Fruit fly (Drosophila melanogaster) whole organism, embryonic: Measurements from ENCODE around the gene Cpr30B.
A peak's percentile ranks its signal among the peaks of the same experiment; 100 is the strongest.

ENCODE experiments used
- Abd-B ChIP-seq: fragments of 200-800 bp; sonication (Bioruptor generic); optimal IDR thresholded peaks from 2 replicates; lab custom pipeline; 2018; ENCODE audit warnings: missing biosample characterization, mild to moderate bottlenecking, missing genetic modification characterization, moderate library complexity
- CG10267 ChIP-seq: fragments of 200-800 bp; sonication (Bioruptor generic); optimal IDR thresholded peaks from 2 replicates; lab custom pipeline; 2018; ENCODE audit warnings: missing biosample characterization, mild to moderate bottlenecking, missing genetic modification characterization, moderate library complexity
- CG11560 ChIP-seq: fragments of 200-800 bp; sonication (Bioruptor generic); IDR thresholded peaks from 3 replicates; pipeline ENCODE4 v1.3.6; 2022; ENCODE audit warnings: missing biosample characterization, missing genetic modification characterization
- CG13123 ChIP-seq: fragments of 200-800 bp; sonication (Bioruptor generic); optimal IDR thresholded peaks from 2 replicates; lab custom pipeline; 2016; ENCODE audit warnings: missing biosample characterization, missing genetic modification characterization
- CG15269 ChIP-seq: fragments of 200-800 bp; sonication (Bioruptor generic); optimal IDR thresholded peaks from 2 replicates; lab custom pipeline; 2018; ENCODE audit warnings: missing biosample characterization, mild to moderate bottlenecking, missing genetic modification characterization, moderate library complexity
- CG17361 ChIP-seq: fragments of 200-800 bp; sonication (Bioruptor generic); IDR thresholded peaks from 3 replicates; pipeline ENCODE4 v1.3.6; 2022; ENCODE audit warnings: missing biosample characterization, missing genetic modification characterization
- CG18011 ChIP-seq: fragments of 200-800 bp; sonication (Bioruptor generic); optimal IDR thresholded peaks from 2 replicates; lab custom pipeline; 2017; ENCODE audit warnings: missing biosample characterization, missing genetic modification characterization, mild to moderate bottlenecking, moderate library complexity, missing genotype
- CG1832 ChIP-seq: fragments of 200-800 bp; sonication (Bioruptor generic); optimal IDR thresholded peaks from 2 replicates; lab custom pipeline; 2017; ENCODE audit warnings: missing biosample characterization, mild to moderate bottlenecking, missing genetic modification characterization, inconsistent platforms
- CG18599 ChIP-seq: fragments of 200-800 bp; sonication (Bioruptor generic); optimal IDR thresholded peaks from 3 replicates; lab custom pipeline; 2017; ENCODE audit warnings: missing biosample characterization, missing genetic modification characterization, mild to moderate bottlenecking, moderate library complexity, missing genetic modification reagents
- CG3163 ChIP-seq: fragments of 200-800 bp; sonication (Bioruptor generic); optimal IDR thresholded peaks from 3 replicates; lab custom pipeline; 2016; ENCODE audit warnings: missing biosample characterization, missing genetic modification characterization
- CG32772 ChIP-seq: fragments of 200-800 bp; sonication (Bioruptor generic); IDR thresholded peaks from 2 replicates; pipeline ENCODE4 v1.3.6; 2022; ENCODE audit warnings: missing biosample characterization, missing genetic modification characterization
- CG33557 ChIP-seq: fragments of 200-800 bp; sonication (Bioruptor generic); optimal IDR thresholded peaks from 2 replicates; lab custom pipeline; 2019; ENCODE audit warnings: missing biosample characterization, mild to moderate bottlenecking, missing genetic modification characterization, moderate library complexity
- CG4617 ChIP-seq: fragments of 200-800 bp; sonication (Bioruptor generic); optimal IDR thresholded peaks from 3 replicates; lab custom pipeline; 2016; ENCODE audit warnings: missing biosample characterization, missing genetic modification characterization, borderline replicate concordance
- CG8290 ChIP-seq, 3 experiments: fragments of 200-800 bp; sonication (Bioruptor generic); optimal IDR thresholded peaks; 2 replicates each; lab custom pipeline; 2016 to 2019; ENCODE audit warnings: missing biosample characterization in 3 of 3, missing genetic modification characterization in 3 of 3, mild to moderate bottlenecking in 2 of 3, moderate library complexity in 1 of 3
- CG9876 ChIP-seq: fragments of 200-800 bp; sonication (Bioruptor generic); optimal IDR thresholded peaks from 2 replicates; lab custom pipeline; 2016; ENCODE audit warnings: missing biosample characterization, missing genetic modification characterization
- CHES-1-like ChIP-seq: fragments of 200-800 bp; sonication (Bioruptor generic); optimal IDR thresholded peaks from 2 replicates; lab custom pipeline; 2016; ENCODE audit warnings: missing biosample characterization, missing genetic modification characterization
- D ChIP-seq, 2 experiments: fragments of 200-800 bp in 1 of 2; fragments of >200 bp in 1 of 2; sonication (Bioruptor generic) in 1 of 2; optimal IDR thresholded peaks; 2 replicates in 1 of 2; 3 replicates in 1 of 2; lab custom pipeline; 2017; ENCODE audit warnings: mild to moderate bottlenecking in 1 of 2, missing biosample characterization in 1 of 2, missing genetic modification characterization in 1 of 2, missing genetic modification reagents in 1 of 2
- Drgx ChIP-seq: fragments of 200-800 bp; sonication (Bioruptor generic); IDR thresholded peaks from 2 replicates; pipeline ENCODE4 v1.3.6; 2022; ENCODE audit warnings: missing biosample characterization, missing genetic modification characterization
- ERR ChIP-seq: fragments of 200-800 bp; sonication (Bioruptor generic); optimal IDR thresholded peaks from 2 replicates; lab custom pipeline; 2016; ENCODE audit warnings: missing biosample characterization, missing genetic modification characterization
- HLH54F ChIP-seq: fragments of 200-800 bp; sonication (Bioruptor generic); optimal IDR thresholded peaks from 3 replicates; lab custom pipeline; 2016; ENCODE audit warnings: missing biosample characterization, missing genetic modification characterization
- HmgZ ChIP-seq: fragments of 200-800 bp; sonication (Bioruptor generic); optimal IDR thresholded peaks from 2 replicates; lab custom pipeline; 2018; ENCODE audit warnings: missing biosample characterization, mild to moderate bottlenecking, missing genetic modification characterization
- NK7.1 ChIP-seq: fragments of 200-800 bp; sonication (Bioruptor generic); optimal IDR thresholded peaks from 3 replicates; lab custom pipeline; 2016; ENCODE audit warnings: missing biosample characterization, missing genetic modification characterization
- Nf-YB ChIP-seq: fragments of 200-800 bp; sonication (Bioruptor generic); optimal IDR thresholded peaks from 3 replicates; lab custom pipeline; 2019; ENCODE audit warnings: missing biosample characterization, mild to moderate bottlenecking, missing genetic modification characterization, moderate library complexity
- Opbp ChIP-seq: fragments of 200-800 bp; sonication (Bioruptor generic); IDR thresholded peaks from 3 replicates; pipeline ENCODE4 v1.3.6; 2022; ENCODE audit warnings: missing biosample characterization, missing genetic modification characterization; ENCODE audit not compliant: partially characterized antibody
- cg ChIP-seq: fragments of 200-800 bp; sonication (Bioruptor generic); optimal IDR thresholded peaks from 3 replicates; lab custom pipeline; 2019; ENCODE audit warnings: missing biosample characterization, mild to moderate bottlenecking, missing genetic modification characterization, moderate library complexity
- ci ChIP-seq: fragments of 200-800 bp; sonication (Bioruptor generic); IDR thresholded peaks from 3 replicates; pipeline ENCODE4 v1.3.6; 2022; ENCODE audit warnings: missing biosample characterization, missing genetic modification characterization
- crp ChIP-seq, 2 experiments: fragments of 200-800 bp; sonication (Bioruptor generic); optimal IDR thresholded peaks; 2 replicates in 1 of 2; 3 replicates in 1 of 2; lab custom pipeline; 2017; ENCODE audit warnings: missing biosample characterization in 2 of 2, missing genetic modification characterization in 2 of 2, mild to moderate bottlenecking in 1 of 2, moderate library complexity in 1 of 2
- cwo ChIP-seq: fragments of 200-800 bp; sonication (Bioruptor generic); optimal IDR thresholded peaks from 3 replicates; lab custom pipeline; 2017; ENCODE audit warnings: missing biosample characterization, missing genetic modification characterization, mild to moderate bottlenecking, moderate library complexity, missing genetic modification reagents
- ems ChIP-seq: fragments of 200-800 bp; sonication (Bioruptor generic); optimal IDR thresholded peaks from 3 replicates; lab custom pipeline; 2016; ENCODE audit warnings: missing biosample characterization, missing genetic modification characterization
- en ChIP-seq: fragments of 200-800 bp; sonication (Bioruptor generic); optimal IDR thresholded peaks from 2 replicates; lab custom pipeline; 2016; ENCODE audit warnings: missing biosample characterization, missing genetic modification characterization
- ewg ChIP-seq: fragments of 200-800 bp; sonication (Bioruptor generic); optimal IDR thresholded peaks from 3 replicates; lab custom pipeline; 2017; ENCODE audit warnings: mild to moderate bottlenecking, missing biosample characterization, missing genetic modification reagents, missing genetic modification characterization
- ftz-f1 ChIP-seq: fragments of 200-800 bp; sonication (Bioruptor generic); optimal IDR thresholded peaks from 2 replicates; lab custom pipeline; 2016; ENCODE audit warnings: missing biosample characterization, missing genetic modification characterization
- gcm ChIP-seq: fragments of 200-800 bp; sonication (Bioruptor generic); optimal IDR thresholded peaks from 2 replicates; lab custom pipeline; 2019; ENCODE audit warnings: missing biosample characterization, mild to moderate bottlenecking, missing genetic modification characterization, moderate library complexity
- gt ChIP-seq: fragments of 200-800 bp; sonication (Bioruptor generic); IDR thresholded peaks from 2 replicates; pipeline ENCODE4 v1.3.6; 2022; ENCODE audit warnings: missing biosample characterization, missing genetic modification characterization
- jigr1 ChIP-seq: fragments of 200-800 bp; sonication (Bioruptor generic); IDR thresholded peaks from 3 replicates; pipeline ENCODE4 v1.3.6; 2022; ENCODE audit warnings: missing biosample characterization, missing genetic modification characterization
- nau ChIP-seq: fragments of 200-800 bp; sonication (Bioruptor generic); optimal IDR thresholded peaks from 3 replicates; lab custom pipeline; 2017; ENCODE audit warnings: missing biosample characterization, mild to moderate bottlenecking, missing genetic modification characterization, missing genetic modification reagents
- odd ChIP-seq: fragments of 200-800 bp; sonication (Bioruptor generic); optimal IDR thresholded peaks from 2 replicates; lab custom pipeline; 2017; ENCODE audit warnings: missing biosample characterization, mild to moderate bottlenecking, missing genetic modification characterization
- otp ChIP-seq: fragments of 200-800 bp; sonication (Bioruptor generic); IDR thresholded peaks from 3 replicates; pipeline ENCODE4, ENCODE4 v1.3.6; 2022; ENCODE audit warnings: missing biosample characterization, missing genetic modification characterization
- prd ChIP-seq, 3 experiments: fragments of >200 bp in 2 of 3; fragments of 200-800 bp in 1 of 3; sonication (Bioruptor generic) in 1 of 3; optimal IDR thresholded peaks in 2 of 3; IDR thresholded peaks in 1 of 3; 2 replicates in 2 of 3; 3 replicates in 1 of 3; pipeline versions ENCODE4 v1.3.6 to Lab custom; 2017 to 2022; ENCODE audit warnings: missing biosample characterization in 1 of 3, missing genetic modification characterization in 1 of 3
- so ChIP-seq: fragments of 200-800 bp; sonication (Bioruptor generic); IDR thresholded peaks from 3 replicates; pipeline ENCODE4 v1.3.6; 2022; ENCODE audit warnings: missing biosample characterization, missing genetic modification characterization
- sug ChIP-seq: fragments of 200-800 bp; optimal IDR thresholded peaks from 2 replicates; lab custom pipeline; 2019; ENCODE audit warnings: missing biosample characterization, mild to moderate bottlenecking, missing genetic modification characterization, moderate library complexity
- tgo ChIP-seq: fragments of 200-800 bp; sonication (Bioruptor generic); IDR thresholded peaks from 3 replicates; pipeline ENCODE4 v1.3.6; 2022; ENCODE audit warnings: missing biosample characterization, missing genetic modification characterization
- tna ChIP-seq: fragments of 200-800 bp; sonication (Bioruptor generic); IDR thresholded peaks from 2 replicates; pipeline ENCODE4 v1.3.6; 2022; ENCODE audit warnings: missing biosample characterization, missing genetic modification characterization; ENCODE audit not compliant: partially characterized antibody
- vvl ChIP-seq: fragments of 200-800 bp; sonication (Bioruptor generic); IDR thresholded peaks from 2 replicates; pipeline ENCODE4 v1.3.6; 2022; ENCODE audit warnings: missing biosample characterization, missing genetic modification characterization
- zen2 ChIP-seq: fragments of 200-800 bp; sonication (Bioruptor generic); IDR thresholded peaks from 3 replicates; pipeline ENCODE4 v1.3.6; 2022; ENCODE audit warnings: missing biosample characterization, missing genetic modification characterization; ENCODE audit not compliant: partially characterized antibody

The Cpr30B gene

dm6 chr2L:9520886-9521868, 21.5 kb upstream of the Cpr30B start, which contains the start of gene Oatp30B (continued):
- TF ChIP-seq CG13123: peak; percentile 95
- peak; percentile 98 for TF ChIP-seq HmgZ (tag; lab: Kevin White, UChicago)
- peak; percentile 77 for TF ChIP-seq nau (GFP tag; lab: Kevin White, UChicago)
- peak; percentile 92 for TF ChIP-seq CG4617 (GFP tag; lab: Kevin White, UChicago)
- peak; percentile 83 for TF ChIP-seq CG3163 (GFP tag; lab: Kevin White, UChicago)

- TF ChIP-seq gt (GFP tag; lab: Robert Waterston, UW) (no peak), so (GFP tag; lab: Robert Waterston, UW) (no peak), cwo (GFP tag; lab: Kevin White, UChicago) (no peak), CG17361 (no peak), gcm (no peak), CG32772 (no peak), ems (GFP tag; lab: Kevin White, UChicago) (no peak), Nf-YB (GFP tag; lab: Kevin White, UChicago) (no peak), CG33557 (GFP tag; lab: Kevin White, UChicago) (no peak), ewg (GFP tag; lab: Kevin White, UChicago) (no peak), Drgx (no peak), odd (no peak), CG11560 (tag; lab: Robert Waterston, UW) (no peak), tna (GFP tag; lab: Robert Waterston, UW) (no peak), tgo (GFP tag; lab: Robert Waterston, UW) (no peak), HLH54F (GFP tag; lab: Kevin White, UChicago) (no peak), CG13123 (no peak), CG9876 (GFP tag; lab: Kevin White, UChicago) (no peak), sug (tag; lab: Kevin White, UChicago) (no peak), zen2 (GFP tag; lab: Robert Waterston, UW) (no peak), vvl (GFP tag; lab: Robert Waterston, UW) (peak; percentile 36; the same call in 1 of the 2 replicates), Abd-B (GFP tag; lab: Kevin White, UChicago) (no peak), CG18599 (GFP tag; lab: Kevin White, UChicago) (no peak), jigr1 (GFP tag; lab: Robert Waterston, UW) (no peak), prd (optimal IDR thresholded peaks at IDR 0.05; lab: Kevin White, UChicago) (no peak), prd (GFP tag; IDR thresholded peaks at IDR 0.05; lab: Robert Waterston, UW) (no peak), CG8290 (GFP tag; optimal IDR thresholded peaks at IDR 0.05; lab: Kevin White, UChicago) (no peak), CG8290 (tag; optimal IDR thresholded peaks at IDR 0.05; lab: Kevin White, UChicago) (no peak), crp (GFP tag; optimal IDR thresholded peaks at IDR 0.05; lab: Kevin White, UChicago) (no peak), CG1832 (GFP tag; lab: Kevin White, UChicago) (no peak), NK7.1 (GFP tag; lab: Kevin White, UChicago) (no peak), Opbp (GFP tag; lab: Robert Waterston, UW) (no peak), CG10267 (tag; lab: Kevin White, UChicago) (no peak), ftz-f1 (GFP tag; lab: Kevin White, UChicago) (no peak), ci (GFP tag; lab: Robert Waterston, UW) (no peak), otp (GFP tag; lab: Robert Waterston, UW) (no peak), CHES-1-like (no peak), cg (GFP tag; lab: Kevin White, UChicago) (peak; percentile 21), D (optimal IDR thresholded peaks at IDR 0.05; lab: Kevin White, UChicago) (no peak), D (GFP tag; optimal IDR thresholded peaks at IDR 0.05; lab: Kevin White, UChicago) (no peak), CG15269 (tag; lab: Kevin White, UChicago) (peak; percentile 70), ERR (GFP tag; lab: Kevin White, UChicago) (no peak), en (no peak), CG18011 (no peak)
Measured at dm6 chr2L:9522766-9523174, 19.9 kb upstream of the Cpr30B start.
